Fruit fly (Drosophila melanogaster) S2 (cell line): ENCODE results near the gene TrissinR.

Source experiments
- CG8478 ChIP-seq: fragments of >200 bp; optimal IDR thresholded peaks from 2 replicates; lab custom pipeline; 2018
- CTCF ChIP-seq, 2 experiments: fragments of >200 bp; optimal IDR thresholded peaks; 2 replicates each; lab custom pipeline; 2018

DNA sequence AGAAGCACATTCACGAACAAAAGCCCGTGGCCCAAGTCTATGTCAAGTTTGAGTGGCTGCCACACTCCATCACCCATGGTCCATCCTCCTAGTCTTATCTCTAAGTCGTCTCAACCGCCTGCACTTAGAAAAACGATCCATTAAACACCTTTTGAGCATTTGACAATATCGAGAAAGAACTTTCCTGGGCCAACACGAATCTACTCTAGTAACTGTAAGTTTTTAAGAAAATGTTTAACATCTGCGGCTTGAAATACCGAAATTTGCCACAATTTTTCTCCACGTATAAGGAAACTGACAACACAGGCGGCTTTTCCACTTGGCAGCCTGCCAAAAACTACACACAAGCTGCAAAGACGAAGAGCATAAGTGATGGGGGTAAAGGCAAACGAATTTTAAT, 28.6 kb upstream of the TrissinR start:
- TF ChIP-seq CG8478 (lab: Kevin White, UChicago) (no peak), CTCF (optimal IDR thresholded peaks at IDR 0.05; lab: Kevin White, UChicago) (no peak)
